Fruit fly (Drosophila melanogaster) Kc167 (cell line): ENCODE results near the gene CG2962.

Experiments used
- Myc ChIP-seq: fragments of >200 bp; optimal IDR thresholded peaks from 2 replicates; lab custom pipeline; 2017; ENCODE audit warnings: missing external identifiers
- Sin3A ChIP-seq: fragments of >200 bp; optimal IDR thresholded peaks from 2 replicates; lab custom pipeline; 2018; ENCODE audit warnings: missing external identifiers
- h ChIP-seq: fragments of >200 bp; optimal IDR thresholded peaks from 3 replicates; lab custom pipeline; 2018; ENCODE audit warnings: missing external identifiers
- insv ChIP-seq: fragments of >200 bp; optimal IDR thresholded peaks from 3 replicates; lab custom pipeline; 2018; ENCODE audit warnings: missing external identifiers
- psq ChIP-seq: fragments of >200 bp; optimal IDR thresholded peaks from 2 replicates; lab custom pipeline; 2017; ENCODE audit warnings: missing external identifiers
- ttk ChIP-seq: sonication (Bioruptor generic); optimal IDR thresholded peaks from 2 replicates; lab custom pipeline; 2017; ENCODE audit warnings: missing external identifiers

The CG2962 gene

DNA sequence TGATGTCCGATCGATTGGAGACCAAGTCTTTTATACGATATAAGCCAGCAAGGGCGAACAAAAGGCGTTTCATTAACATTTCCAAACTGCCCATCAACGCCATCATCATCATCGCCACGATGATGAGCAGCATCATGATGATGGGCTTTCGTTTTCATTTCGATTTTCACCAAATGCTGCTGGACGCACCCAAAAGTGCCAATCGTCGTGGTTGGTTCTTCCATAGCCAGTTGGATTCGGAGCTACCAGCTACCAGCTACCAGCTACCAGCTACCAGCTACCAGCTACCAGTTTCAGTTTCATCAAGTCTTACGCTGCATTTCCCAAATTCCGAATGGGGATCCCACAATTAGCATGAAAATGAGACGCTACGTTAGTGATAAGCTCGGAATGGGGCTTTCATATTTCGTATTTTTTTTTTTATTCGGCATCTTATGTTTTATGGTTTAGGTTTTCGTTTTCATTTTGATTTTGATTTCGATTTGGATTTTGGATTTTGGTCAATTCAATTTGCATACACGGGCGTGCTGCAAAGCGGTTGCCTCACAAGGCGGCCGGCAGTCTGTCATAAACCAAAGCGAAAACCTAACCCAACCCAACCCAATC, at the start of gene CG2962:
TSS of gene CG2962 (minus strand) at position 9 of the 606 bp plus-strand sequence.
- no peak for TF ChIP-seq Myc (lab: Kevin White, UChicago)
- TF ChIP-seq ttk (lab: Kevin White, UChicago) = no peak
- no peak for TF ChIP-seq h
- no peak for TF ChIP-seq psq (lab: Kevin White, UChicago)
- no peak for TF ChIP-seq Sin3A (lab: Kevin White, UChicago)
- no peak for TF ChIP-seq insv (lab: Kevin White, UChicago)

DNA sequence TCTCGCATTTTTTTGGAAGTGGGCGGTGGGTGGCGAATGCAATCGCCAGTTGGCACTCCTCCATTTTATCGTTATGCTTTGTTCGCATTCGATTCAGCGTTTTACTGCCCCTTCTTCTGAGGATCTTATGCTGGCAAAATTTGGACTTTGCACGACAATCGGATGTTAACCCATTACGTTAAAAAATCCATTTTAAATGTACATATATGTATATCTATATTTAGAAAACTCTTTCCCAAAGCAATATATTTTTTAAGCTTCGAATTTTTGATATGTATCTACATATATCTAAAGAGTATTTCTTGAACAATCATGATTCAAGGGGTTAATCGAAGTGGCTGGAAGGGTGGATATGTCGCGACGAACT, 49.6 kb upstream of the CG2962 start:
- no peak for TF ChIP-seq h
- TF ChIP-seq psq (lab: Kevin White, UChicago) = no peak
- TF ChIP-seq Sin3A (lab: Kevin White, UChicago) = no peak
- no peak for TF ChIP-seq ttk (lab: Kevin White, UChicago)
- TF ChIP-seq insv (lab: Kevin White, UChicago) = no peak
- no peak for TF ChIP-seq Myc (lab: Kevin White, UChicago)

DNA sequence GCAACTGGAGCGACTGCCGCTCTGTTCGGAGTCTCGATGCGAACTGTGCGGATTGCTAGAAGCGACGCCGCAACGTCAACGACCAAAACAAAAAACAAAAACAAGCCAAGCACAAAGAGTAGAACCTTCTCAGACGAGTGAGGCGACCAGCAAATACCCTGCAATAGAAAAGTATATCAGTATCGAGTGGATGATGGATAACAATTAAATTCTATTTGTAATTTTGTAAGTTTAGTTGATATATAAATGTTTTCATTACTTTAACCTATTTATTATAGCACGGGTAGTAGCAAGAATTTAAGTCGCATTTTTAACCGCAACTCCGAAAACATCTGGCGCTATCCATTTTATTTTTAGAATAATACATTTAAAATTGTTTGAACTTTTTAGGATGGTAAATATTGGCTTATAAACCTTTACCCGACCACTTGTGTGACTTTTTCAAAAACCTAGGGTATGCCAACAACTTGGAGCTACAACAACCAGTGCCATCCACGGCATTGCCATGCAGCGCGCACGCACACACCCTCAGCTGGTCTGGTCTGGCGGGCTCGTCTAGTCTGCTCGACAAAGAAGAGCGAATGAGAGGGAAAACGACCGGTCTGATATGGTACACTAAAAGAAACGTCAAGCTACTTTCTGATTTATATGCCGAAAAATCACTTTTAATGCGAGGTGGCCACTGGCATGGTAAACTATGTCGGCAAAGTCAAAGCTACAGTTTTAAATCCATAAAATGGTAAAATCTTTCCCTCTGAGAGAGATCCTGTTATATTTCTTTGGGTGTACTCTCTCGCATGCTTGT, 49.0 kb upstream of the CG2962 start, which contains the start of gene CG12643:
TSS of gene CG12643 (minus strand) at position 51 of the 805 bp plus-strand sequence.
- no peak for TF ChIP-seq h

DNA sequence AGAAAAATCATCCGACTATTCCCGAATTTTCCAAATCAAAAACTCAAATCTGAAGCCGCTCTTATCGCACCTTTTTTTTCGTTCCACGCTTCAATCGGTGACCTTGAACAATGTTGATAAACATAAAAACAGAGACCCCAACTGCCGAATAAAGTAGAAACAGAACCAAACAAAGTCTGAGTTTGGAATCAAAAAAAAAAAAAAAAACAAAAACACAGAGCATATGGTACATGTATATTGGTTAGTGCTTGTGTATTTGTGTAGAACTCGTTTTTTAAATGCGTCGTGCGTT, 47.5 kb upstream of the CG2962 start:
- no peak for TF ChIP-seq ttk (lab: Kevin White, UChicago)

DNA sequence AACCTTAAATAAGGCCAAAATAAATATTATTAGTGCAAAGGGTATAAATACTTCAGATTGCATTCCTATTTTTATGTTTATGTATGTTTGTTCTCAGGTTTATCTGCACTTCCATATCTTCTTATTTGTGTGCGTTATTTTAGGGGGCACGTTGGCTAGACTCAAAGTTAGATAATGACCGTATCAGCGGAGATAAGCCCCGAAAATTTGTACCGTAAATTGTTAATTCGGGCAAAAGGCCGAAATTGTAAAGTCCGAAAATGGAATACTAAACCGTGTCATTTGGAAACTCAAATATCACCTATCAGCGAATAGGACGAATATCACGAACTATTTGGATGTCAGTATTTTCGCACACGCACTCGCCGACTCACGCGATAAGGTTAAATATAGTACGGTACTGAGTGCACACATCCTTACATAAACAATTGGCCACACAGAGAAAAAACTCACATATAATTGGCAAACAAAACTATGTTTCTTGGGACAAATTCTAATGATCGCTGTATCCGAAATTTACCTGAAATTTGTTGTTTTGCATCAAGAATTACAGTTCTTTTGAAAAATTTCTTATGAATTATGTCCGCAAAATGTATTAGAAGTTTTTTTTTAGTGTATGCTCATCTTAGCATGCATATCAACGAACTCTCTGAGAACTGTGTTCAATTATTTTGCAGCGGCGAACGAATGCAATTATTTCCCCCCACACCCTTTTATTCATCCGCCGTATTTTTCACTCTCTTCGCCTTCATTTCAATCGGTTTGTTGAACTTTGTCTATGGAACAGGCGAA, 46.9 kb upstream of the CG2962 start, which contains the start of gene Hk:
TSS of gene Hk (minus strand) at position 321 of the 792 bp plus-strand sequence.
- TF ChIP-seq Sin3A (lab: Kevin White, UChicago) (no peak), ttk (lab: Kevin White, UChicago) (no peak), insv (lab: Kevin White, UChicago) (no peak), psq (lab: Kevin White, UChicago) (no peak), h (no peak), Myc (lab: Kevin White, UChicago) (no peak)

DNA sequence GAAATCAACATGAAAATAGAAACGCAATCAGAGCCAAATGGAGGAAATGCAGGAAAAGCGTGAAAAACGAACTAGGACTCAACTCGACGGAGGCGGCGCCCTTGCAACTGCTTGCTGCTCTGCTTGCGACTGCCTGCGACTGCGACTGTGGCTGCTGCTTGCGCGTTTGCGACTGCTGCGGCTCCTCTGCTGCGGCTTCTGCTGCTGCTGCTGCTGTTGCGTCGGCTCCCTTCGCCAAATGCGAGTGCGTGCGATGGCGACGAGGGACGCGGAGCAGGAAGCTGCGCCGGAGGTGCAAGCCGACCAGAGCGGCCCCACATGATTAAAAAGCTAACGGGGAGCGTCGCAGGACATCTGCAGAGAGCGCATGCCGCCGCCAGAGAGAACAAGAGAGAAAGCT, 44.7 kb upstream of the CG2962 start:
- TF ChIP-seq h = no peak
- TF ChIP-seq ttk (lab: Kevin White, UChicago) = no peak
- TF ChIP-seq Myc (lab: Kevin White, UChicago) = no peak
- TF ChIP-seq Sin3A (lab: Kevin White, UChicago) = no peak
- no peak for TF ChIP-seq psq (lab: Kevin White, UChicago)
- no peak for TF ChIP-seq insv (lab: Kevin White, UChicago)

DNA sequence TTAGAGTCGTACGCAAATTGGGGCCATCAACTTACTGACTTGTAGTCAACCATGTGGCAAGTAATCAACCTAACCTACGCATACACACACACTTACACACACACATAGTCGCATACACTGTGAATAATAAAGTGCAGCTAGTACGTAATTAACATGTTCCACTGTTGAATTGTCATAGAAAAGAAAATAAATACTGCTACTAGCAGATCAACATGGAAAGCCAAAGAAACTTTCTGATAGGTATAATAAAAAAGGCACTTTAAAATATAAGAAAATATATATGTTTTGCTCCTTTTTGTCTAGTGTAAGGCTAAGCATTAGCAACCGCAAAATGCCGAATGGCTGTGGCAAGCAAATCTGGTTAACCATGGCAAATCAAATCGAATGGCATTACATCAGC, 43.1 kb upstream of the CG2962 start:
- no peak for TF ChIP-seq insv (lab: Kevin White, UChicago)
- no peak for TF ChIP-seq psq (lab: Kevin White, UChicago)
- TF ChIP-seq Sin3A (lab: Kevin White, UChicago) = no peak
- no peak for TF ChIP-seq Myc (lab: Kevin White, UChicago)
- TF ChIP-seq ttk (lab: Kevin White, UChicago) = no peak
- no peak for TF ChIP-seq h

DNA sequence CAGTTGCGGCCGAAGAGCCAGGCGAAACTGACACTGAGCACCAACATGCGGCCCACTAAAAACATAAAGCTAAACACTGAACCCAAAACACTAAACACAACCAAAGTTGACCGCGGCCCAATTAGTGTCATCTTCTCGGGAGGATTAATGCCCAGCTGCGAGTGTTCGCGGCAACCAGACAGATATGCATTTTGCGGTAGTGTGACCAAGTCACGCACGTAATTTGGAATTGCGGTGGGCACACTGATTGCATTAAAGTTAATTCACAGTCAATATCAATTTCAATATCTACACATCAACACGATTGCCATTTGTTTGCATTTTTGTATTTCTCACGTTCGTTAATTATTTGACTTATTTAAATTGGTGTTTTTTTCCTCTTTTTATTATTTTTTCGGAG, 39.8 kb upstream of the CG2962 start:
- TF ChIP-seq insv (lab: Kevin White, UChicago) (no peak), Sin3A (lab: Kevin White, UChicago) (no peak), h (no peak), Myc (lab: Kevin White, UChicago) (no peak), ttk (lab: Kevin White, UChicago) (no peak), psq (lab: Kevin White, UChicago) (no peak)

DNA sequence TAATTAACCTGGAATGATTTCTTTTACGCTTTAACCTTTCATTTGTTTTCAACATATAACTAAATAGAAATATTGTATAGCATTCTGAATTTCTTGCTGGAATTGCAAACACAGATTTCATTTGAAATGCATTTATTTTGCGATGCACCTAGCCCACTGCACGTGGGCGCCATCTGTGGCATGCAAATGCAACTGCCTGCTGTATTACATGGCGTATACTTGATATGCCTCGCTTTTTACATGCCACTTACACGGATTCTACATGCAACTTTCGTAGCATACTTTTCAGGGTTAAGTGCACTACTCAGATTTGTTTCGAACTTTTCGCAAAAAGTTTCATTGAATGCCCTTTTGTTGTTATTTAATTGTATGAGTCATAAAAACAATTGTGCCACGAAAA, 36.3 kb upstream of the CG2962 start:
- TF ChIP-seq Sin3A (lab: Kevin White, UChicago) = no peak
- no peak for TF ChIP-seq Myc (lab: Kevin White, UChicago)
- TF ChIP-seq ttk (lab: Kevin White, UChicago) = no peak
- TF ChIP-seq insv (lab: Kevin White, UChicago) = no peak
- no peak for TF ChIP-seq psq (lab: Kevin White, UChicago)
- no peak for TF ChIP-seq h

DNA sequence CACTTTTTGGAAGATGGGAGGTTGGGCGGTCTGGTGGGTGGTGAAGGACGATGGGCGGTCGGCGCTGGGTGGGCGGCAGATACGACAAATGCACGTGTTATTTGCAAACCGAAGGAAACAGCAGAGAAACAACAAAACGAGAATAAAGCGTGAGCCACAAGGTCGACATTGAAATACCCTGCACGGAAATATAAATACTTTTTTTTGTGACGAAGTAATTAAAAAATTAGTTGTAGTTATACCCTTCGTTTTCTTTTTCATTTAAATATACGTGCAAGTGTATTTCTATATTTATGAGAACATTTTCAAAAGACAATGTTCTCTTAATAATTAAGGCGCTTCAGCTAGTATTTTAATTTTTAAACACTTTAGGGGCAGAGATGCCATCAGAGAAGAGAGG, 34.2 kb upstream of the CG2962 start:
- TF ChIP-seq Sin3A (lab: Kevin White, UChicago) (no peak), h (no peak), psq (lab: Kevin White, UChicago) (no peak), ttk (lab: Kevin White, UChicago) (no peak), insv (lab: Kevin White, UChicago) (no peak), Myc (lab: Kevin White, UChicago) (no peak)

DNA sequence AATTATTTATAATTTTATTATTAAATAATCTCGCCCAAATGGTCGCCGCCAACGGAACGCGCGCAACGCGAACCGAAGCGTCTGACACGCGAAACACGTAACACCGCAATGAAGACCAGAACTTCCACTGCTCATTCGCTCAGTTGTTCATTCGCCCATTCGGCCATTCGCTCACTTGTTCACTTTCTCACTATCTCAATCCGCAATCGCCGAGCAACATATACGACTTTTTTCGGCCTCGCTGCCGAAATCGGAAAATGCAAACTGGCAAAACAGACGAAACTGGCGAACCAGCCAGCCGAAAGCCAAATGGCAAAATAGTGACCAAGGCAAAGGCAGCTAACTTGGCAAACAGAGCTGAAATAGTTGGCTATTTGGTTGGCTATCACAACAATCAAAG, 33.6 kb upstream of the CG2962 start:
- TF ChIP-seq insv (lab: Kevin White, UChicago) = no peak
- TF ChIP-seq Myc (lab: Kevin White, UChicago) = no peak
- no peak for TF ChIP-seq Sin3A (lab: Kevin White, UChicago)
- no peak for TF ChIP-seq h
- no peak for TF ChIP-seq psq (lab: Kevin White, UChicago)
- TF ChIP-seq ttk (lab: Kevin White, UChicago) = no peak

DNA sequence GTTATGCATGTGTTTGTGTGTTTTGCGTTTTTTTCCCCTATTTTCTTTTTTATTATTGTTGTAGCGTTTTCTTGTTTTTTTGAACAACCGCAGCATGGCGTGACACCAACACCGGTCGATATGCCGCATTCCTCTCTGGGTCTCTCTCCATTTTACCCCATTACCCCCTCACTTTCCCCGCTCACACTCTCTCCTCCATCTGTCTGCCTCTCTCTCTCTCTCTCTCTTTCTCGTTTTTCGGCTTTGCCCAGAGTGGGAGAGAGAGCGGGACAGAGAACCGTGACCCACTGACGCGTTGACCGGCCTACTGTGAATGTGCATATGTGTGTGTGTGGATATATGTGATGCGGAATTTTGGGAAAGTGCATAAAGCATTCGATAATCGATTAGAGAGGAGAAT, 30.9 kb upstream of the CG2962 start:
- TF ChIP-seq Myc (lab: Kevin White, UChicago) (no peak), insv (lab: Kevin White, UChicago) (no peak), Sin3A (lab: Kevin White, UChicago) (no peak), psq (lab: Kevin White, UChicago) (no peak), h (no peak), ttk (lab: Kevin White, UChicago) (no peak)
